Fruit fly (Drosophila melanogaster): ENCODE data around the gene ccb.

ccb gene

DNA sequence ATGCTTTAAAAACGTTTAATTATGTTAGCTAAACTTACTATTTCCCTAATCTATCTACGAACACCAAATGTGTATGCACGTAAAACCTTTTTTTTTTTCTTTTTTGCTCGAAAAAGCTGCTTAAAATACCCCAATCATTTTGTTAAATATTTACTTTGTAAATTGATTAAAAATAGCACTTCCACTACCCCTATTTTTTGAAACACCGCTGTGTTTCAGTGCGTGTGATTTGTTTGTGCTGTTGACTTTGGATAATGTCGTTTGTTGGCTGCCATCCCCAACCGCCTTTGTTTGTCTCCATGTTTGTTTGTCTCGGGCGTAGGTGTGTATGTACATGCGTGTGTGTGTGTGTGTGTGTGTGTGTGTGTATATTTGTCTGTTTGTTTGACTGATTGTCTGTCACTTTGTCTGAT lies 48.7 kb downstream of the ccb start (continued):
- peak; percentile 29 for TF ChIP-seq exex (tag; optimal IDR thresholded peaks at IDR 0.05)
- TF ChIP-seq p53 (GFP tag; optimal IDR thresholded peaks at IDR 0.05) = no peak
- TF ChIP-seq sima (GFP tag; optimal IDR thresholded peaks at IDR 0.05) = peak; percentile 9
- TF ChIP-seq bsh (GFP tag; optimal IDR thresholded peaks at IDR 0.05) = peak in 1 of 2 experiments; percentile 73
- no peak for TF ChIP-seq zfh2 (GFP tag; optimal IDR thresholded peaks at IDR 0.05)
- TF ChIP-seq CG33557 (GFP tag; optimal IDR thresholded peaks at IDR 0.05) = peak; percentile 71
- TF ChIP-seq CG14050 (GFP tag; IDR thresholded peaks at IDR 0.05) = no peak
- peak; percentile 55 for TF ChIP-seq bcd (GFP tag; optimal IDR thresholded peaks at IDR 0.05)
- no peak for TF ChIP-seq D19B (GFP tag; optimal IDR thresholded peaks at IDR 0.05)
- TF ChIP-seq knrl (GFP tag; IDR thresholded peaks at IDR 0.05; ENCODE audit: partially characterized antibody) = no peak
- peak; percentile 43 for TF ChIP-seq CG7987 (GFP tag; optimal IDR thresholded peaks at IDR 0.05)
- no peak for TF ChIP-seq cas (GFP tag; IDR thresholded peaks at IDR 0.05)
- TF ChIP-seq CG18262 (tag; optimal IDR thresholded peaks at IDR 0.05) = peak; percentile 52
- TF ChIP-seq CG11696 (GFP tag; IDR thresholded peaks at IDR 0.05) = peak; percentile 59
- peak; percentile 73 for TF ChIP-seq CG7556 (GFP tag; optimal IDR thresholded peaks at IDR 0.05)
- TF ChIP-seq CG32532 (GFP tag; IDR thresholded peaks at IDR 0.05) = no peak
- peak; percentile 51 for TF ChIP-seq CG5180 (GFP tag; optimal IDR thresholded peaks at IDR 0.05)
- TF ChIP-seq CG10543 (GFP tag; optimal IDR thresholded peaks at IDR 0.05) = peak; percentile 68
- peak; percentile 26; the same call in 1 of the 3 replicates for TF ChIP-seq CG34422 (GFP tag; IDR thresholded peaks at IDR 0.05)
- peak; percentile 41 for TF ChIP-seq CHES-1-like (GFP tag; optimal IDR thresholded peaks at IDR 0.05)
- peak; percentile 59 for TF ChIP-seq CG12071 (GFP tag; optimal IDR thresholded peaks at IDR 0.05)
- TF ChIP-seq ranshi (GFP tag; IDR thresholded peaks at IDR 0.05) = no peak
- TF ChIP-seq Hr3 (GFP tag; optimal IDR thresholded peaks at IDR 0.05) = peak; percentile 31
- TF ChIP-seq CG15011 (GFP tag; optimal IDR thresholded peaks at IDR 0.05) = peak; percentile 22
- peak; percentile 0 for TF ChIP-seq ind (GFP tag; optimal IDR thresholded peaks at IDR 0.05)
- TF ChIP-seq CG15479 (GFP tag; optimal IDR thresholded peaks at IDR 0.05) = no peak
- peak; percentile 64 for TF ChIP-seq Sox100B (GFP tag; optimal IDR thresholded peaks at IDR 0.05)
- TF ChIP-seq gro (GFP tag; optimal IDR thresholded peaks at IDR 0.05) = peak; percentile 31
- peak; percentile 52 for TF ChIP-seq CG9727 (GFP tag; optimal IDR thresholded peaks at IDR 0.05)
- TF ChIP-seq CG1233 (GFP tag; optimal IDR thresholded peaks at IDR 0.05) = peak; percentile 32
- peak; percentile 70 for TF ChIP-seq CG15601 (tag; optimal IDR thresholded peaks at IDR 0.05)
- no peak for TF ChIP-seq CG14860 (GFP tag; IDR thresholded peaks at IDR 0.05; ENCODE audit: partially characterized antibody)
- TF ChIP-seq CG2116 (GFP tag; optimal IDR thresholded peaks at IDR 0.05) = peak; percentile 14
- no peak for TF ChIP-seq Nf-YA (GFP tag; IDR thresholded peaks at IDR 0.05)
- no peak for TF ChIP-seq CG4360 (GFP tag; IDR thresholded peaks at IDR 0.05)
- TF ChIP-seq dmrt11E (tag; optimal IDR thresholded peaks at IDR 0.05) = peak; percentile 66
- peak; percentile 44 for TF ChIP-seq CG1529 (GFP tag; optimal IDR thresholded peaks at IDR 0.05)
- TF ChIP-seq CG1603 (tag; optimal IDR thresholded peaks at IDR 0.05) = peak; percentile 76
- TF ChIP-seq tll (GFP tag; optimal IDR thresholded peaks at IDR 0.05) = no peak
- peak; percentile 24 to 43 for TF ChIP-seq Pdp1 (GFP tag; optimal IDR thresholded peaks at IDR 0.05)
- TF ChIP-seq tup (GFP tag; optimal IDR thresholded peaks at IDR 0.05) = no peak
- TF ChIP-seq CG10654 (GFP tag; optimal IDR thresholded peaks at IDR 0.05) = peak; percentile 30
- TF ChIP-seq odd (GFP tag; optimal IDR thresholded peaks at IDR 0.05) = peak; percentile 37
- TF ChIP-seq h (optimal IDR thresholded peaks at IDR 0.05) = no peak
- TF ChIP-seq maf-S (GFP tag; optimal IDR thresholded peaks at IDR 0.05) = peak; percentile 7
- peak; percentile 42 for TF ChIP-seq CG18599 (GFP tag; optimal IDR thresholded peaks at IDR 0.05)
- peak; percentile 52 for TF ChIP-seq CG31441 (GFP tag; IDR thresholded peaks at IDR 0.05)
- peak; percentile 42 for TF ChIP-seq salm (tag; optimal IDR thresholded peaks at IDR 0.05)
- TF ChIP-seq CG15514 (GFP tag; optimal IDR thresholded peaks at IDR 0.05) = peak; percentile 16
- peak; percentile 67 for TF ChIP-seq org-1 (GFP tag; optimal IDR thresholded peaks at IDR 0.05)

Data from whole organism, embryonic.